Fruit fly (Drosophila melanogaster): ENCODE data around the gene Pglym78.

Pglym78 gene

dm6 chr3R:29146710-29147109 lies 1.3 kb upstream of the Pglym78 start, which contains the start of gene CG14511 (continued):
- TF ChIP-seq Max (GFP tag; optimal IDR thresholded peaks at IDR 0.05) (no peak), pzg (GFP tag; optimal IDR thresholded peaks at IDR 0.05) (peak; percentile 26), crp (GFP tag; optimal IDR thresholded peaks at IDR 0.05) (peak in 1 of 2 experiments; percentile 81), CG34224 (GFP tag; IDR thresholded peaks at IDR 0.05; ENCODE audit: partially characterized antibody) (peak; percentile 61), E2f2 (GFP tag; IDR thresholded peaks at IDR 0.05) (peak; percentile 77)

- TF ChIP-seq CG8281 (tag; optimal IDR thresholded peaks at IDR 0.05) (no peak), nerfin-2 (GFP tag; IDR thresholded peaks at IDR 0.05; ENCODE audit: partially characterized antibody) (no peak), Fer2 (tag; optimal IDR thresholded peaks at IDR 0.05) (peak; percentile 29), D19A (tag; optimal IDR thresholded peaks at IDR 0.05) (no peak), PHDP (tag; optimal IDR thresholded peaks at IDR 0.05) (peak; percentile 63), Hey (tag; optimal IDR thresholded peaks at IDR 0.05) (no peak), MTF-1 (GFP tag; optimal IDR thresholded peaks at IDR 0.05; ENCODE audit: borderline replicate concordance) (peak; percentile 8), pho (GFP tag; optimal IDR thresholded peaks at IDR 0.05) (peak; percentile 24), peb (GFP tag; IDR thresholded peaks at IDR 0.05) (no peak), danr (GFP tag; IDR thresholded peaks at IDR 0.05) (no peak), CG11504 (tag; optimal IDR thresholded peaks at IDR 0.05) (no peak), CG5180 (GFP tag; optimal IDR thresholded peaks at IDR 0.05) (no peak), br (optimal IDR thresholded peaks at IDR 0.05) (no peak), pan (optimal IDR thresholded peaks at IDR 0.05) (no peak), pan (GFP tag; optimal IDR thresholded peaks at IDR 0.05 in 1 of 2, IDR thresholded peaks at IDR 0.05 in 1 of 2) (peak in 1 of 2 experiments; percentile 72), hkb (optimal IDR thresholded peaks at IDR 0.05) (no peak), hkb (GFP tag; IDR thresholded peaks at IDR 0.05) (peak; percentile 75), CG31388 (GFP tag; optimal IDR thresholded peaks at IDR 0.05) (no peak), croc (GFP tag; conservative IDR thresholded peaks at IDR 0.05) (no peak), Blimp-1 (GFP tag; optimal IDR thresholded peaks at IDR 0.05) (peak; percentile 46), fd96Cb (tag; optimal IDR thresholded peaks at IDR 0.05) (peak; percentile 40), nmo (GFP tag; optimal IDR thresholded peaks at IDR 0.05) (peak; percentile 69), Spps (tag; optimal IDR thresholded peaks at IDR 0.05) (peak; percentile 35), Nf-YA (GFP tag; IDR thresholded peaks at IDR 0.05) (no peak), BtbVII (GFP tag; optimal IDR thresholded peaks at IDR 0.05) (peak; percentile 53), scrt (GFP tag; optimal IDR thresholded peaks at IDR 0.05) (no peak), sima (GFP tag; optimal IDR thresholded peaks at IDR 0.05) (no peak), CG30431 (GFP tag; optimal IDR thresholded peaks at IDR 0.05) (no peak), B-H2 (GFP tag; optimal IDR thresholded peaks at IDR 0.05) (peak; percentile 46), CHES-1-like (GFP tag; optimal IDR thresholded peaks at IDR 0.05) (no peak), ase (GFP tag; IDR thresholded peaks at IDR 0.05) (no peak), CG17829 (tag; optimal IDR thresholded peaks at IDR 0.05) (peak; percentile 81), CG2875 (GFP tag; optimal IDR thresholded peaks at IDR 0.05) (no peak), CG13123 (GFP tag; optimal IDR thresholded peaks at IDR 0.05) (peak; percentile 1), CG2202 (tag; optimal IDR thresholded peaks at IDR 0.05) (no peak), crc (GFP tag; optimal IDR thresholded peaks at IDR 0.05) (peak; percentile 36), h (optimal IDR thresholded peaks at IDR 0.05) (no peak), ttk (GFP tag; IDR thresholded peaks at IDR 0.05) (peak; percentile 62), hth (optimal IDR thresholded peaks at IDR 0.05) (no peak), Ets65A (GFP tag) (no peak), CG18619 (GFP tag; optimal IDR thresholded peaks at IDR 0.05) (no peak), CG1603 (tag; optimal IDR thresholded peaks at IDR 0.05) (peak; percentile 47), ara (GFP tag; IDR thresholded peaks at IDR 0.05) (peak; percentile 70; the same call in 1 of the 2 replicates), Jarid2 (GFP tag; optimal IDR thresholded peaks at IDR 0.05) (no peak), trh (GFP tag; optimal IDR thresholded peaks at IDR 0.05) (no peak)
Observed at dm6 chr3R:29151621-29152092, 3.6 kb downstream of the Pglym78 start, which contains the start of gene eIF2D. Gene eIF2D (minus strand): TSS chr3R:29151794.

All from whole organism, embryonic.